Fruit fly (Drosophila melanogaster) whole organism, wandering third instar larva: ENCODE measurements around the gene DIP-alpha.
A peak's percentile ranks its signal among the peaks of the same experiment; 100 is the strongest.

Source experiments
- CG32264 ChIP-seq: fragments of 200-800 bp; sonication (Bioruptor generic); optimal IDR thresholded peaks from 2 replicates; lab custom pipeline; 2016; ENCODE audit warnings: missing biosample characterization, missing genetic modification characterization
- CG9705 ChIP-seq: fragments of 200-800 bp; sonication (Bioruptor generic); optimal IDR thresholded peaks from 2 replicates; lab custom pipeline; 2018; ENCODE audit warnings: missing biosample characterization, mild to moderate bottlenecking, missing genetic modification characterization
- CrebA ChIP-seq: fragments of 200-800 bp; sonication (Bioruptor generic); optimal IDR thresholded peaks from 2 replicates; lab custom pipeline; 2016; ENCODE audit warnings: missing biosample characterization, mild to moderate bottlenecking, missing genetic modification characterization, borderline replicate concordance
- Dfd ChIP-seq: fragments of >200 bp; optimal IDR thresholded peaks from 2 replicates; lab custom pipeline; 2017; ENCODE audit warnings: missing biosample characterization, missing genetic modification characterization
- Dif ChIP-seq: fragments of 200-275, 200-300 bp; sonication (Bioruptor generic); optimal IDR thresholded peaks from 2 replicates; lab custom pipeline; 2018; ENCODE audit warnings: missing biosample characterization, missing genetic modification characterization; ENCODE audit not compliant: partially characterized antibody
- GATAd ChIP-seq: sonication (Bioruptor generic); optimal IDR thresholded peaks from 2 replicates; lab custom pipeline; 2016; ENCODE audit warnings: missing biosample characterization, missing genetic modification characterization
- HLH106 ChIP-seq: fragments of 200-800 bp; optimal IDR thresholded peaks from 3 replicates; lab custom pipeline; 2019; ENCODE audit warnings: missing biosample characterization, mild to moderate bottlenecking, missing genetic modification characterization, moderate library complexity
- Hnf4 ChIP-seq: fragments of 200-800 bp; sonication (Bioruptor generic); optimal IDR thresholded peaks from 2 replicates; lab custom pipeline; 2016; ENCODE audit warnings: missing biosample characterization, mild to moderate bottlenecking, missing genetic modification characterization
- Hr83 ChIP-seq: fragments of 200-300 bp; sonication (Bioruptor generic); optimal IDR thresholded peaks from 2 replicates; lab custom pipeline; 2016; ENCODE audit warnings: missing biosample characterization, mild to moderate bottlenecking, missing genetic modification characterization, moderate library complexity; ENCODE audit not compliant: poor library complexity, severe bottlenecking
- Jra ChIP-seq: sonication (Bioruptor generic); optimal IDR thresholded peaks from 2 replicates; lab custom pipeline; 2016; ENCODE audit warnings: missing biosample characterization, missing genetic modification characterization
- Mio ChIP-seq: sonication (Bioruptor generic); optimal IDR thresholded peaks from 2 replicates; lab custom pipeline; 2016; ENCODE audit warnings: missing biosample characterization, missing genetic modification characterization
- Myc ChIP-seq: fragments of >200 bp; optimal IDR thresholded peaks from 2 replicates; lab custom pipeline; 2017
- N ChIP-seq: fragments of >200 bp; optimal IDR thresholded peaks from 2 replicates; lab custom pipeline; 2018; ENCODE audit warnings: missing biosample characterization, missing external identifiers, missing genetic modification characterization
- OdsH ChIP-seq: fragments of 200-800 bp; sonication (Bioruptor generic); optimal IDR thresholded peaks from 2 replicates; lab custom pipeline; 2016; ENCODE audit warnings: missing biosample characterization, mild to moderate bottlenecking, missing genetic modification characterization
- Rel ChIP-seq, 2 experiments: fragments of 200-800 bp; sonication (Bioruptor generic) in 1 of 2; optimal IDR thresholded peaks; 2 replicates in 1 of 2; 3 replicates in 1 of 2; lab custom pipeline; 2016 to 2019; ENCODE audit warnings: mild to moderate bottlenecking in 2 of 2, missing biosample characterization in 2 of 2, missing genetic modification characterization in 2 of 2, moderate library complexity in 1 of 2
- Sp1 ChIP-seq: fragments of 200-800 bp; sonication (Bioruptor generic); optimal IDR thresholded peaks from 3 replicates; lab custom pipeline; 2019; ENCODE audit warnings: missing biosample characterization, mild to moderate bottlenecking, missing genetic modification characterization, moderate library complexity
- Vsx2 ChIP-seq: fragments of 200-300, 225-300 bp; sonication (Bioruptor generic); optimal IDR thresholded peaks from 2 replicates; lab custom pipeline; 2018; ENCODE audit warnings: missing biosample characterization, missing genetic modification characterization; ENCODE audit not compliant: partially characterized antibody
- br ChIP-seq: fragments of 200-800 bp; sonication (Bioruptor generic); optimal IDR thresholded peaks from 2 replicates; lab custom pipeline; 2016; ENCODE audit warnings: missing biosample characterization, missing genetic modification characterization
- brk ChIP-seq: fragments of 200-800 bp; sonication (Bioruptor generic); optimal IDR thresholded peaks from 2 replicates; lab custom pipeline; 2016; ENCODE audit warnings: missing biosample characterization, mild to moderate bottlenecking, missing genetic modification characterization
- dl ChIP-seq, 2 experiments: fragments of 175-275, 200-275 bp in 1 of 2; fragments of 200-275 bp in 1 of 2; sonication (Bioruptor generic); optimal IDR thresholded peaks; lab custom pipeline; 2018; ENCODE audit warnings: mild to moderate bottlenecking in 2 of 2, missing biosample characterization in 2 of 2, missing genetic modification characterization in 2 of 2, moderate library complexity in 2 of 2; ENCODE audit not compliant: partially characterized antibody in 2 of 2, insufficient read depth in 1 of 2
- dmrt93B ChIP-seq: fragments of 200-800 bp; sonication (Bioruptor generic); optimal IDR thresholded peaks from 2 replicates; lab custom pipeline; 2018; ENCODE audit warnings: missing biosample characterization, mild to moderate bottlenecking, missing genetic modification characterization
- ey ChIP-seq: fragments of 200-800 bp; sonication (Bioruptor generic); optimal IDR thresholded peaks from 2 replicates; lab custom pipeline; 2016; ENCODE audit warnings: missing biosample characterization, missing genetic modification characterization
- foxo ChIP-seq, 2 experiments: fragments of 200-800 bp; sonication (Bioruptor generic); optimal IDR thresholded peaks; 2 replicates in 1 of 2; 3 replicates in 1 of 2; lab custom pipeline; 2016 to 2017; ENCODE audit warnings: missing biosample characterization in 2 of 2, missing genetic modification characterization in 2 of 2
- fru ChIP-seq: fragments of 200-800 bp; sonication (Bioruptor generic); optimal IDR thresholded peaks from 3 replicates; lab custom pipeline; 2016; ENCODE audit warnings: missing biosample characterization, mild to moderate bottlenecking, missing genetic modification characterization
- h ChIP-seq: fragments of 200-800 bp; sonication (Bioruptor generic); optimal IDR thresholded peaks from 3 replicates; lab custom pipeline; 2016; ENCODE audit warnings: missing biosample characterization, mild to moderate bottlenecking, missing genetic modification characterization
- jim ChIP-seq: fragments of 175-275, 200-325 bp; sonication (Bioruptor generic); optimal IDR thresholded peaks from 2 replicates; lab custom pipeline; 2016; ENCODE audit warnings: missing biosample characterization, mild to moderate bottlenecking, missing genetic modification characterization
- pan ChIP-seq: fragments of >200 bp; optimal IDR thresholded peaks from 2 replicates; lab custom pipeline; 2017
- psq ChIP-seq: fragments of 200-800 bp; sonication (Bioruptor generic); optimal IDR thresholded peaks from 3 replicates; lab custom pipeline; 2017; ENCODE audit warnings: missing biosample characterization, mild to moderate bottlenecking, missing genetic modification characterization, moderate library complexity
- rgr ChIP-seq: fragments of 200-800 bp; sonication (Bioruptor generic); optimal IDR thresholded peaks from 3 replicates; lab custom pipeline; 2016; ENCODE audit warnings: missing biosample characterization, mild to moderate bottlenecking, missing genetic modification characterization
- sage ChIP-seq: fragments of 200-800 bp; sonication (Bioruptor generic); optimal IDR thresholded peaks from 2 replicates; lab custom pipeline; 2016; ENCODE audit warnings: missing biosample characterization, mild to moderate bottlenecking, missing genetic modification characterization
- sv ChIP-seq: fragments of 200-800 bp; sonication (Bioruptor generic); optimal IDR thresholded peaks from 3 replicates; lab custom pipeline; 2016; ENCODE audit warnings: missing biosample characterization, missing genetic modification characterization
- tai ChIP-seq: sonication (Bioruptor generic); optimal IDR thresholded peaks from 2 replicates; lab custom pipeline; 2016; ENCODE audit warnings: missing biosample characterization, missing genetic modification characterization
- usp ChIP-seq: fragments of >200 bp; optimal IDR thresholded peaks from 2 replicates; lab custom pipeline; 2017; ENCODE audit warnings: missing biosample characterization, missing genetic modification characterization
- woc ChIP-seq: sonication (Bioruptor generic); optimal IDR thresholded peaks from 2 replicates; lab custom pipeline; 2016; ENCODE audit warnings: missing biosample characterization, mild to moderate bottlenecking, missing genetic modification characterization

The DIP-alpha gene

DNA sequence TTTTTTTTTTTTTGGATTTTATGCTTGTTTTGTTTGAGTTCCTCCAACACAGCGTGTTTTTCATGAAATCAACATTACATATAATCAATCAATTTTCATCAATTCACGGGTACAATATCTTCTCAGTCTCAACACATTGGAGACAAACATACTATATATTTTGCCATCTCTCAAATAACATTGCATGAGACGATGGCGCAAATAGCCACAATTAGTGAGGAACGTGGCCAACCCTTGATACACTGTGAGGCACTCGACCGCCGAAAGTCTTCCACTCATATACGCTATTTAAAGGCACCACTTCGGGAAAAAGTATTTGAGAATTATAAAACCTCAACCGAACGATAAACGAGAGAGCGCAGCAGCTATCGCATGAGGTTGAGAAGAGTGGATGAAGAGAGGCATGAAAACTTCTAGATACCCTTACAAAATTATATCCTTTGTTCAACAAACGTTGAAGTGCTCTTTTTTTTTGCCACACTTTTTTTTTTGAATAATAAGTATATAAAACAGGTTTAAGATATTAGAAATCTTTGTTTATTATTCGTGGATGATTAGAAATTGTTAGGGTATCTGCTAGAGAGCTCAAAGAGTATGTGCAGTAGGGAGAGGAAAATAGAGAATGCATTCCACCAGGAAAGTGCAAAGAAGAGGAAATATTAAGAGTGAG lies 25.5 kb downstream of the DIP-alpha start:
- TF ChIP-seq brk (GFP tag; lab: Kevin White, UChicago) (peak; percentile 83), foxo (GFP tag; optimal IDR thresholded peaks at IDR 0.05; lab: Kevin White, UChicago) (peak in 1 of 2 experiments; percentile 87), rgr (GFP tag; lab: Kevin White, UChicago) (peak; percentile 90), Hr83 (no peak), Rel (GFP tag; optimal IDR thresholded peaks at IDR 0.05; lab: Kevin White, UChicago) (peak; percentile 62), Rel (tag; optimal IDR thresholded peaks at IDR 0.05; lab: Kevin White, UChicago) (no peak), CG32264 (GFP tag; lab: Kevin White, UChicago) (no peak), psq (GFP tag; lab: Kevin White, UChicago) (peak; percentile 80), fru (GFP tag; lab: Kevin White, UChicago) (peak; percentile 81), Mio (GFP tag; lab: Kevin White, UChicago) (no peak), GATAd (GFP tag; lab: Kevin White, UChicago) (no peak), dl (GFP tag; optimal IDR thresholded peaks at IDR 0.05; lab: Kevin White, UChicago; ENCODE audit: insufficient read depth in 1 of 2, partially characterized antibody in 2 of 2) (no peak), Hnf4 (GFP tag; lab: Kevin White, UChicago) (peak; percentile 82), OdsH (GFP tag; lab: Kevin White, UChicago) (peak; percentile 91), tai (peak; percentile 62), HLH106 (tag; lab: Kevin White, UChicago) (peak; percentile 56), sv (GFP tag; lab: Kevin White, UChicago) (peak; percentile 42), sage (GFP tag; lab: Kevin White, UChicago) (peak; percentile 72), CrebA (peak; percentile 19), N (GFP tag; lab: Kevin White, UChicago) (no peak), Myc (lab: Kevin White, UChicago) (no peak), woc (GFP tag; lab: Kevin White, UChicago) (peak; percentile 81), br (GFP tag; lab: Kevin White, UChicago) (peak; percentile 81), h (GFP tag; lab: Kevin White, UChicago) (peak; percentile 65), CG9705 (peak; percentile 60), Jra (GFP tag; lab: Kevin White, UChicago) (peak; percentile 34), dmrt93B (peak; percentile 74), ey (peak; percentile 86), usp (GFP tag; lab: Kevin White, UChicago) (no peak), Sp1 (GFP tag; lab: Kevin White, UChicago) (peak; percentile 87), jim (no peak)

DNA sequence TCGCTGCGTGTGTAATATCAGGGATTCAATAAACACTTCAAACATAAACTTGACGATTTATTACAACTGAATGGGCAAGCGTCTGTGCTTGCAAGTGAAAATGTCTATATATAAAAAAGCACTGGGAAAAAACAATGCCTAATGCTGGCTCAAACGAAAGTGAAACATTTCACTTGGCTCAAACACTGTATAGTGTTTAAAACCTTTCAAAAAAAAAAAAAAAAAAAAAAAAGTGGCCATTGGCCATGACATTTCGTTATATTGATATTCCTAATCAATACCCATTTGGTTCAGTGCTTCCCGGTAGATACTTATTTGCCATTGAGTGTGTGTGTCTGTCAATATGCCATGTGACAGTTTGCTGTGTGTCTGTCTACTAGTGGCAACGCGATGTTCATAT lies 32.7 kb downstream of the DIP-alpha start:
- peak; percentile 23 for TF ChIP-seq sv (GFP tag; lab: Kevin White, UChicago)
- TF ChIP-seq jim, result no peak
- TF ChIP-seq GATAd (GFP tag; lab: Kevin White, UChicago), result no peak

DNA sequence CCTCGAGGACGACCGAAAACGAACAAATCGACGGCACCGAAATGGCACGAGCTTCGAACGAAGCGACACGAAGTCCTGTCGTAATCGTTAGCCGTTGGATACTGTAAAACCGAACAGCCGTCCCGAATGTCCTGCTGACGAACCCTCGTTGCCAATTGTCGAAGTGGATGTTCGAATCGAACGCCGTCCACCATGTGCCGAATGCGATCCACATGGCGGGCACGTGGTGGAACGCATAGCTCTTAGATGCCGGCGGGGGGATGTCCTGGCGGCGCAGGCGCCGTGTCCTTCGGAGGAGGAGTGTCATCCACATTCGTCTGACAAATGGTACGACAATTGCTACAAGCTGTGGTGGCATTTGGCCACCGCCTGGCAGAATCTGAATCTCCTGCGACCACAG lies 40.8 kb downstream of the DIP-alpha start:
- TF ChIP-seq sv (GFP tag; lab: Kevin White, UChicago), result no peak
- TF ChIP-seq psq (GFP tag; lab: Kevin White, UChicago), result no peak
- no peak for TF ChIP-seq Hr83
- TF ChIP-seq Myc (lab: Kevin White, UChicago), result no peak
- TF ChIP-seq usp (GFP tag; lab: Kevin White, UChicago), result no peak

DNA sequence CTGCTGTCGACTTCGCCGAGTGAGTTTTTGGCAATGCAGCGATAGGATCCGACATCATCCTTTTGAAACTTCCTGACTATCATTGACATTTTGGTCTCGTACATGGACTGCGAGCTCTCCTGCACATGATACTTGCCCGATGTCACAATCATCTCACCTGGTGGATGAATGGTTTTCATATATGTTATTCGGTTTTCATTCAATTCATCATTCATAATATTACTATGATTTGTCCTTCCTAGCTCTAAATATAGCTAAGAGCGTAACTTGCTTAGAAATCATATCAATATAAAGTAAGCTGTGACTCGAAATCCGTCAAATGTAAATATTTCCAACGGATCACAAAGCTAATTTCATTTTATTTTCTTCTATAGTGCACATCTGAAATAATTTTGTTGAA lies 57.4 kb downstream of the DIP-alpha start, which contains the start of gene CG13021:
Gene CG13021 (plus strand): TSS at position 301 of the 400 bp plus-strand sequence.
- TF ChIP-seq pan (lab: Kevin White, UChicago), result no peak
- no peak for TF ChIP-seq h (GFP tag; lab: Kevin White, UChicago)
- no peak for TF ChIP-seq Dfd
- no peak for TF ChIP-seq woc (GFP tag; lab: Kevin White, UChicago)
- TF ChIP-seq HLH106 (tag; lab: Kevin White, UChicago), result no peak
- TF ChIP-seq CG9705, result no peak
- no peak for TF ChIP-seq Dif (GFP tag; lab: Kevin White, UChicago)
- TF ChIP-seq Hnf4 (GFP tag; lab: Kevin White, UChicago), result no peak
- no peak for TF ChIP-seq Myc (lab: Kevin White, UChicago)
- TF ChIP-seq ey, result no peak
- no peak for TF ChIP-seq rgr (GFP tag; lab: Kevin White, UChicago)
- no peak for TF ChIP-seq dl (GFP tag; optimal IDR thresholded peaks at IDR 0.05; lab: Kevin White, UChicago; ENCODE audit: insufficient read depth in 1 of 2, partially characterized antibody in 2 of 2)
- TF ChIP-seq usp (GFP tag; lab: Kevin White, UChicago), result no peak
- TF ChIP-seq Hr83, result no peak
- no peak for TF ChIP-seq Vsx2
